Fruit fly (Drosophila melanogaster): Measurements from ENCODE around the gene Pomp.

The Pomp gene

dm6 chr2L:20780768-20781167 is 6.7 kb upstream of the Pomp start (continued):
- TF ChIP-seq HLH4C (GFP tag; IDR thresholded peaks at IDR 0.05; ENCODE audit: partially characterized antibody) (no peak), CG1233 (GFP tag; optimal IDR thresholded peaks at IDR 0.05) (peak; percentile 78), CG10431 (GFP tag; optimal IDR thresholded peaks at IDR 0.05) (peak; percentile 26), Aef1 (GFP tag; IDR thresholded peaks at IDR 0.05) (no peak), CG17186 (GFP tag; optimal IDR thresholded peaks at IDR 0.05) (no peak), CG31365 (tag; optimal IDR thresholded peaks at IDR 0.05) (peak; percentile 58), exex (tag; optimal IDR thresholded peaks at IDR 0.05) (no peak), fd102C (GFP tag; optimal IDR thresholded peaks at IDR 0.05) (peak; percentile 95), CG7271 (tag; optimal IDR thresholded peaks at IDR 0.05) (peak; percentile 5), gt (GFP tag; IDR thresholded peaks at IDR 0.05) (no peak; the same call in 1 of the 2 replicates), CG9437 (GFP tag; optimal IDR thresholded peaks at IDR 0.05) (no peak), vnd (GFP tag; IDR thresholded peaks at IDR 0.05; ENCODE audit: partially characterized antibody) (no peak), MESR4 (GFP tag; optimal IDR thresholded peaks at IDR 0.05) (no peak), hkb (optimal IDR thresholded peaks at IDR 0.05) (no peak), hkb (GFP tag; IDR thresholded peaks at IDR 0.05) (peak; percentile 67), Dp (GFP tag; optimal IDR thresholded peaks at IDR 0.05) (no peak), sima (GFP tag; optimal IDR thresholded peaks at IDR 0.05) (no peak), ato (GFP tag; IDR thresholded peaks at IDR 0.05; ENCODE audit: partially characterized antibody) (no peak), luna (GFP tag; optimal IDR thresholded peaks at IDR 0.05) (no peak), CG31224 (GFP tag; IDR thresholded peaks at IDR 0.05) (no peak), ssp (GFP tag; IDR thresholded peaks at IDR 0.05) (no peak), CG11695 (GFP tag; IDR thresholded peaks at IDR 0.05) (no peak), org-1 (GFP tag; optimal IDR thresholded peaks at IDR 0.05) (peak; percentile 80), GATAe (GFP tag; conservative IDR thresholded peaks at IDR 0.05) (no peak), CG10267 (tag; optimal IDR thresholded peaks at IDR 0.05) (peak; percentile 16), Lhr (GFP tag; optimal IDR thresholded peaks at IDR 0.05) (peak; percentile 35), gem (tag; optimal IDR thresholded peaks at IDR 0.05) (peak; percentile 71), sqz (GFP tag; optimal IDR thresholded peaks at IDR 0.05) (peak; percentile 49), CG11456 (GFP tag; IDR thresholded peaks at IDR 0.05) (no peak), kni (GFP tag; optimal IDR thresholded peaks at IDR 0.05) (peak; percentile 76), Dip3 (GFP tag; optimal IDR thresholded peaks at IDR 0.05) (peak; percentile 11), CG11504 (tag; optimal IDR thresholded peaks at IDR 0.05) (peak; percentile 52), CG1647 (GFP tag; optimal IDR thresholded peaks at IDR 0.05) (peak; percentile 7), Gsc (GFP tag; IDR thresholded peaks at IDR 0.05) (no peak), CkIIα-i1 (GFP tag; IDR thresholded peaks at IDR 0.05) (no peak), CG3281 (GFP tag; optimal IDR thresholded peaks at IDR 0.05) (peak; percentile 70), aop (GFP tag; IDR thresholded peaks at IDR 0.05) (no peak), CG16863 (GFP tag; optimal IDR thresholded peaks at IDR 0.05) (peak; percentile 42), CG4617 (GFP tag; optimal IDR thresholded peaks at IDR 0.05; ENCODE audit: borderline replicate concordance) (no peak), tap (tag; optimal IDR thresholded peaks at IDR 0.05) (peak; percentile 5), CG2889 (GFP tag; IDR thresholded peaks at IDR 0.05) (no peak), eve (GFP tag; optimal IDR thresholded peaks at IDR 0.05) (no peak), kah (GFP tag; optimal IDR thresholded peaks at IDR 0.05) (no peak), ind (GFP tag; optimal IDR thresholded peaks at IDR 0.05) (peak; percentile 1), CG12942 (GFP tag; optimal IDR thresholded peaks at IDR 0.05) (peak; percentile 24), CG4854 (GFP tag; optimal IDR thresholded peaks at IDR 0.05) (peak; percentile 59), Tbp (GFP tag; optimal IDR thresholded peaks at IDR 0.05) (no peak), CG18262 (tag; optimal IDR thresholded peaks at IDR 0.05) (peak; percentile 59), otp (GFP tag; IDR thresholded peaks at IDR 0.05) (peak; percentile 74; the same call in 2 of the 3 replicates), CG1602 (GFP tag; optimal IDR thresholded peaks at IDR 0.05) (peak; percentile 13), CG9932 (GFP tag; IDR thresholded peaks at IDR 0.05) (no peak), HLHmδ (GFP tag; optimal IDR thresholded peaks at IDR 0.05) (peak; percentile 64)
